Worm (Caenorhabditis elegans) whole organism, L4 larva: Measurements from ENCODE around the gene F36A4.1.

ENCODE experiments used
- F10B5.3 ChIP-seq: sonication (generic microtip); optimal IDR thresholded peaks from 2 replicates; lab custom pipeline; 2016; ENCODE audit warnings: mild to moderate bottlenecking, missing genetic modification characterization, missing compliant biosample characterization
- F37D6.2 ChIP-seq: sonication (generic microtip); optimal IDR thresholded peaks from 2 replicates; lab custom pipeline; 2016; ENCODE audit warnings: mild to moderate bottlenecking, missing genetic modification characterization, missing compliant biosample characterization
- T26A8.4 ChIP-seq: fragments of 200-800 bp; sonication (Bioruptor generic); IDR thresholded peaks from 2 replicates; pipeline ENCODE4 v1.3.6; 2022; ENCODE audit warnings: missing genetic modification characterization, missing compliant biosample characterization
- aha-1 ChIP-seq: fragments of 150-350 bp; peaks from one replicate; lab custom pipeline; 2014; ENCODE audit warnings: missing biosample characterization, missing genetic modification characterization
- aly-2 ChIP-seq: sonication (generic microtip); optimal IDR thresholded peaks from 2 replicates; lab custom pipeline; 2018; ENCODE audit warnings: missing biosample characterization, missing genetic modification characterization
- ama-1 ChIP-seq: fragments of 150-350 bp; optimal IDR thresholded peaks from 2 replicates; lab custom pipeline; 2014; ENCODE audit warnings: inconsistent platforms, mixed read lengths
- ceh-20 ChIP-seq: fragments of 200-800 bp; sonication (Bioruptor generic); IDR thresholded peaks from 2 replicates; pipeline ENCODE4 v1.3.6; 2022; ENCODE audit warnings: missing genetic modification reagents, missing genetic modification characterization, missing compliant biosample characterization
- ceh-28 ChIP-seq: fragments of 150-350 bp; optimal IDR thresholded peaks from 2 replicates; lab custom pipeline; 2014; ENCODE audit warnings: missing biosample characterization, missing genetic modification reagents, missing genetic modification characterization
- daf-16 ChIP-seq, 3 experiments: sonication (generic microtip); optimal IDR thresholded peaks; 2 replicates each; lab custom pipeline; 2016 to 2017; ENCODE audit warnings: missing genetic modification characterization in 3 of 3, missing genetic modification reagents in 3 of 3, mild to moderate bottlenecking in 2 of 3, missing compliant biosample characterization in 2 of 3, missing biosample characterization in 1 of 3, moderate library complexity in 1 of 3
- dmd-6 ChIP-seq: fragments of 200-800 bp; sonication (Bioruptor generic); IDR thresholded peaks from 2 replicates; pipeline ENCODE4 v1.3.6; 2022; ENCODE audit warnings: missing genetic modification reagents, missing genetic modification characterization, missing compliant biosample characterization
- egl-43 ChIP-seq: fragments of 200-800 bp; sonication (Bioruptor generic); IDR thresholded peaks from 2 replicates; pipeline ENCODE4 v1.3.6; 2022; ENCODE audit warnings: missing genetic modification reagents, missing genetic modification characterization, missing compliant biosample characterization
- fkh-10 ChIP-seq: fragments of 150-350 bp; optimal IDR thresholded peaks from 2 replicates; lab custom pipeline; 2014; ENCODE audit warnings: missing biosample characterization, missing genetic modification reagents, missing genetic modification characterization
- fos-1 ChIP-seq: fragments of 150-350 bp; optimal IDR thresholded peaks from 2 replicates; lab custom pipeline; 2014; ENCODE audit warnings: missing biosample characterization, missing genetic modification characterization
- hlh-11 ChIP-seq: fragments of 200-800 bp; sonication (Bioruptor generic); optimal IDR thresholded peaks from 2 replicates; lab custom pipeline; 2018; ENCODE audit warnings: mild to moderate bottlenecking, missing genetic modification characterization, missing compliant biosample characterization
- lim-7 ChIP-seq: fragments of 200-800 bp; sonication (Bioruptor generic); IDR thresholded peaks from 2 replicates; pipeline ENCODE4 v1.3.6; 2022; ENCODE audit warnings: missing genetic modification characterization, missing compliant biosample characterization
- lin-15B ChIP-seq: fragments of 150-350 bp; sonication (generic microtip); optimal IDR thresholded peaks from 3 replicates; lab custom pipeline; 2014; ENCODE audit warnings: missing biosample characterization, missing genetic modification characterization
- lin-29 ChIP-seq: fragments of 200-800 bp; sonication (Bioruptor generic); IDR thresholded peaks from 2 replicates; pipeline ENCODE4 v1.3.6; 2022; ENCODE audit warnings: missing genetic modification reagents, missing genetic modification characterization, missing compliant biosample characterization
- lin-38 ChIP-seq: fragments of 200-800 bp; sonication (Bioruptor generic); IDR thresholded peaks from 2 replicates; pipeline ENCODE4 v1.3.6; 2022; ENCODE audit warnings: missing genetic modification reagents, missing genetic modification characterization, missing compliant biosample characterization
- lir-3 ChIP-seq: sonication (generic microtip); optimal IDR thresholded peaks from 2 replicates; lab custom pipeline; 2016; ENCODE audit warnings: mild to moderate bottlenecking, missing genetic modification characterization, missing compliant biosample characterization
- madf-9 ChIP-seq: fragments of 200-800 bp; sonication (Bioruptor generic); conservative IDR thresholded peaks from 2 replicates; pipeline ENCODE4 v1.3.6; 2022; ENCODE audit warnings: missing genetic modification reagents, missing genetic modification characterization, missing compliant biosample characterization
- mes-2 ChIP-seq: sonication (generic microtip); optimal IDR thresholded peaks from 2 replicates; lab custom pipeline; 2016; ENCODE audit warnings: missing genotype, mild to moderate bottlenecking, missing genetic modification characterization, missing compliant biosample characterization; ENCODE audit not compliant: poor library complexity, severe bottlenecking
- nhr-28 ChIP-seq: fragments of 150-350 bp; optimal IDR thresholded peaks from 2 replicates; lab custom pipeline; 2014; ENCODE audit warnings: missing biosample characterization, missing genetic modification characterization
- pqm-1 ChIP-seq: sonication (generic microtip); optimal IDR thresholded peaks from 2 replicates; lab custom pipeline; 2017; ENCODE audit warnings: missing biosample characterization, missing genetic modification characterization
- saeg-2 ChIP-seq: fragments of 200-800 bp; sonication (Bioruptor generic); IDR thresholded peaks from 2 replicates; pipeline ENCODE4 v1.3.6; 2022; ENCODE audit warnings: missing genetic modification reagents, missing genetic modification characterization, missing compliant biosample characterization
- sdz-12 ChIP-seq: fragments of 200-800 bp; sonication (Bioruptor generic); optimal IDR thresholded peaks from 2 replicates; lab custom pipeline; 2018; ENCODE audit warnings: mild to moderate bottlenecking, missing genetic modification characterization, missing compliant biosample characterization
- snpc-1.2 ChIP-seq: fragments of 200-800 bp; sonication (Bioruptor generic); IDR thresholded peaks from 2 replicates; pipeline ENCODE4 v1.3.6; 2022; ENCODE audit warnings: missing genetic modification reagents, missing genetic modification characterization, missing compliant biosample characterization
- snpc-4 ChIP-seq: fragments of 150-350 bp; optimal IDR thresholded peaks from 2 replicates; lab custom pipeline; 2014; ENCODE audit warnings: missing biosample characterization, missing genetic modification characterization
- spr-3 ChIP-seq: fragments of 200-800 bp; sonication (Bioruptor generic); optimal IDR thresholded peaks from 2 replicates; lab custom pipeline; 2018; ENCODE audit warnings: mild to moderate bottlenecking, missing genetic modification characterization, missing compliant biosample characterization
- tag-97 ChIP-seq: fragments of 200-800 bp; sonication (Bioruptor generic); IDR thresholded peaks from 2 replicates; pipeline ENCODE4 v1.3.6; 2022; ENCODE audit warnings: missing genetic modification characterization, missing compliant biosample characterization
- vab-7 ChIP-seq: fragments of 200-800 bp; sonication (Bioruptor generic); IDR thresholded peaks from 2 replicates; pipeline ENCODE4 v1.3.6; 2022; ENCODE audit warnings: missing genetic modification reagents, missing genetic modification characterization, missing compliant biosample characterization
- zfp-3 ChIP-seq: fragments of 200-800 bp; sonication (Bioruptor generic); conservative IDR thresholded peaks from 2 replicates; pipeline ENCODE4 v1.3.6; 2022; ENCODE audit warnings: missing genetic modification reagents, missing genetic modification characterization, missing compliant biosample characterization
- ztf-11 ChIP-seq: fragments of 150-350 bp; optimal IDR thresholded peaks from 2 replicates; lab custom pipeline; 2014; ENCODE audit warnings: missing biosample characterization, missing genetic modification characterization

The F36A4.1 gene

ce11 chrIV:4272167-4272566 lies at the start of gene F36A4.1:
Gene F36A4.1 (plus strand): TSS chrIV:4272467.
- TF ChIP-seq lin-15B (tag; lab: Kevin White, UChicago) (no peak), ceh-28 (tag; lab: Kevin White, UChicago) (no peak), F10B5.3 (tag; lab: Kevin White, UChicago) (no peak), T26A8.4 (no peak), lir-3 (tag; lab: Kevin White, UChicago) (no peak), sdz-12 (GFP tag; lab: Kevin White, UChicago) (no peak), vab-7 (GFP tag; lab: Robert Waterston, UW) (no peak), fkh-10 (GFP tag; lab: Kevin White, UChicago) (no peak)

ce11 chrIV:4225851-4226250 lies 46.4 kb upstream of the F36A4.1 start, which contains the start of gene srbc-71:
Gene srbc-71 (minus strand): TSS chrIV:4225951.
- TF ChIP-seq snpc-1.2 (GFP tag; lab: Robert Waterston, UW) (no peak), aha-1 (tag; lab: Kevin White, UChicago) (peak; percentile 18)

ce11 chrIV:4227917-4228316 lies 44.4 kb upstream of the F36A4.1 start, which contains the start of gene srbc-70:
Gene srbc-70 (minus strand): TSS chrIV:4228017.
- TF ChIP-seq madf-9 (GFP tag; lab: Robert Waterston, UW) (no peak), ama-1 (lab: Kevin White, UChicago) (no peak), saeg-2 (GFP tag; lab: Robert Waterston, UW) (no peak), lin-38 (no peak), F37D6.2 (tag; lab: Kevin White, UChicago) (no peak), fos-1 (tag; lab: Kevin White, UChicago) (no peak), T26A8.4 (no peak), tag-97 (GFP tag; lab: Robert Waterston, UW) (no peak), vab-7 (GFP tag; lab: Robert Waterston, UW) (no peak), dmd-6 (GFP tag; lab: Robert Waterston, UW) (no peak), F10B5.3 (tag; lab: Kevin White, UChicago) (no peak), spr-3 (GFP tag; lab: Kevin White, UChicago) (no peak), mes-2 (tag; lab: Kevin White, UChicago) (no peak), egl-43 (GFP tag; lab: Robert Waterston, UW) (no peak), ztf-11 (no peak), daf-16 (GFP tag; optimal IDR thresholded peaks at IDR 0.05; lab: Kevin White, UChicago) (no peak), daf-16 (tag; optimal IDR thresholded peaks at IDR 0.05; lab: Kevin White, UChicago) (no peak), aha-1 (tag; lab: Kevin White, UChicago) (no peak), aly-2 (tag; lab: Kevin White, UChicago) (no peak), snpc-4 (tag; lab: Kevin White, UChicago) (no peak)

- TF ChIP-seq lin-29 (no peak), lin-38 (no peak), ama-1 (lab: Kevin White, UChicago) (peak; percentile 84), pqm-1 (tag; lab: Kevin White, UChicago) (no peak), zfp-3 (GFP tag; lab: Robert Waterston, UW) (no peak), nhr-28 (tag; lab: Kevin White, UChicago) (peak; percentile 8), lin-15B (tag; lab: Kevin White, UChicago) (no peak), lim-7 (0 out of 2 replicates have a peak, but pooled peaks have one; percentile 11), ceh-20 (no peak), aha-1 (tag; lab: Kevin White, UChicago) (no peak), hlh-11 (tag; lab: Kevin White, UChicago) (no peak), egl-43 (GFP tag; lab: Robert Waterston, UW) (peak; percentile 73; the same call in 1 of the 2 replicates), T26A8.4 (peak; percentile 67; the same call in 1 of the 2 replicates)
Measured at ce11 chrIV:4235315-4236024, 36.8 kb upstream of the F36A4.1 start, which contains the start of the genes zipt-2.2 and dpy-13. Gene zipt-2.2 (minus strand): TSS chrIV:4235365. Gene dpy-13 (plus strand): TSS chrIV:4235614.
